Fruit fly (Drosophila melanogaster): ENCODE measurements around the gene pad.

Gene pad

DNA sequence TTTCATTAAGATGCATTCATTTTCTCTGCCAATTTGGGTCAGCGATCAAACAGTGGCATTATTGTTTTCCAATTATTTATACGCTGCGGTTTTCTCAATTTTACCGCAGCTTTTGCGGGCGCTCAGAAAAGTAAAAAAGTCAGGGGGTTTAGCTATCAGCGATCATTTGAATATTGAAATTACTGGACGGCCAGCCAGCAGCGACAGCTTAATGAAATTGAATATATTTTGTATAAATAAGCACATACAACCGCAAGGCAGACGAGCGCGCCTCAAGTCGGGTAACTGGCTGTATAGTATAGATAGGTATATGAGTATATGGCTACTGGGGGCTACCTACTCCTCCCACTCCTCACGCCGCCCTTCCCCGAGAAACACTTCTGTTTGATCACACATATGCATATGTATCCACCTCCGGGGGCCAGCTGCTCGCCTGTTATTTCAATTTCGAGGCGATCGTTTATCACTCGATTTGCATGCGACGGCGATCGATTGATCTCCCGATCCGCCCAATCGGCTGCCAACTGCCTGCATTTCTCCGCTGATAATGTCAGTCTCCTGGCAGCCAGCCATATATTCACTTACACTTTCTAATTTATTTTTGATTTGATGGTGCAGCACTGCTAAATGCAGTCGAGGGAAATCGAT lies 14.2 kb downstream of the pad start:
- TF ChIP-seq noc (tag; optimal IDR thresholded peaks at IDR 0.05): no peak

DNA sequence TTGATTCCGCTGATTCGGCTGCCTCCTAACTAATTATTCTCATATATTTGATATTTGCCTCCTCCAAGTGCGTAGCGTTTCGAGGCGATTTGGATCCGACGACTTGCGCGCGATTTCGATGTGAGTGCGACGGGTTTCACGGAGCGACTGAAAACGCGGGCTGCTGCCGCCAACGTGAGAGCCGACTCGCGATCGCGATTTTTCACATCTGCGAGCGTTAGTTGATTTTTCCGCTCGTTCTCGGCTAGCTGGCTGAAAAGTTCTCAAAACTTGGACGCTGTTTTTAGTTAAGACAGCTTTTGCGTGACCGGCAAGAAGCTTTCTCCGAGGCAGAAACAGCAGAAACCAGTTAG lies 14.7 kb downstream of the pad start, which contains the start of gene CG10311:
CG10311 (minus strand) TSS at position 153 of the 353 bp plus-strand sequence.
- TF ChIP-seq noc (tag; optimal IDR thresholded peaks at IDR 0.05): no peak

DNA sequence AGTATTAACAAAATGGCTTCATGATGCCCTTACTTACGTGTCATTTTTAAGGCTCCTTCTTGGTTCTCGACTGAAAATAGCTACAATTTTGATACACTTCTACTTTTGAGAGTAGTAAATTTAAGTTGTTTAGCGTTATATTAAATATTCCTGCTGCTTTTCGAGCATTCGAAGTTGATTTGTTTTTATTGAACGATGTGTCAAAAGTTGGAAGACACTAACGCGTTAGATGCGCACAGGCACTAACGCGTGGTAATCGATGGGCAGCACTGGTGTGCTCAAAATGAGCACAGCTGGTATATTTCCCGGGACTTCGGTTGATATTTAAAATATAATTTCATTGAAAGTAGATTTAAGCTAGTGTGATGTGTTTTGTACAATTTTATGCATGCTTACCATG lies 17.0 kb downstream of the pad start, which contains the start of gene CG17931:
CG17931 (minus strand) TSS at position 369 of the 400 bp plus-strand sequence.
- no peak for TF ChIP-seq noc (tag; optimal IDR thresholded peaks at IDR 0.05)

DNA sequence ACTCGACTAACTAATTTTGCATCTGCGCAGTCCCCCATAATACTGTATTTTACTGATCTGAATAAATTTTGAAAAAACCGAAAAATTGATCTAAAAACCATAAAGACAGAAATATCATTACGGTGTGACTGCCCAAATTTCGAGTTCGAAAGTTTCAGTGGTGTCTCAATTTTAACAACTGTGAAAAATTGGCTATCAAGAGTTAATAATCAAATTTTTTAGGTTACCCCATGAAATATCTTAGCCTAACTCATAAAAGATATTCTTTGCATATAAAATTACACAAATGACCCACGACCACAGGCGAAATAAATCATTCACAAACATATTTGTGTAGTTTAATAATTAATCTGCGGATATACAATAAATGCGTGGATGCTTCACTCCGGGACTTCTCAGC lies 17.9 kb downstream of the pad start, which contains the start of gene CG42446:
CG42446 (minus strand) TSS at position 101 of the 400 bp plus-strand sequence.
- no peak for TF ChIP-seq noc (tag; optimal IDR thresholded peaks at IDR 0.05)

DNA sequence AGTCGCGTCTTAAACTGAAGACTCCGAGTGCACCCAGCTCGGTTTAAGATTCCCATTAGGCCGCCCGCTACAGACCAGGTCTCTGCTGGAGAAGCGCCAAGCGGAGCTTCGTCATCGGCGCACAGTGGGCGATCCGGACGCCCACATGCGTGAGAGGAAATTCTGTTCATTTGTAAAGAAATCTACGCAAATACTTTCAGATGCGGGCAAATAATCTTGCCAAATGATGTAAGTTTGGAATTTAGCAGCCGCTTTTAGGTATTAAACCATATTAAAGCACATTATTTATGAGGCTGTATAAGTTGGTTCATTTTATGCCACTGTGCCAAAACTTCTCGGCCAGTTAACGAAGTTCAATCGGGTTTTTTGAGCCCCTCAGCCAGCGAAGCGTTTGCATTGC lies 26.2 kb downstream of the pad start, which contains the start of gene js:
js (minus strand) TSS at position 19 of the 400 bp plus-strand sequence.
- TF ChIP-seq noc (tag; optimal IDR thresholded peaks at IDR 0.05): no peak

DNA sequence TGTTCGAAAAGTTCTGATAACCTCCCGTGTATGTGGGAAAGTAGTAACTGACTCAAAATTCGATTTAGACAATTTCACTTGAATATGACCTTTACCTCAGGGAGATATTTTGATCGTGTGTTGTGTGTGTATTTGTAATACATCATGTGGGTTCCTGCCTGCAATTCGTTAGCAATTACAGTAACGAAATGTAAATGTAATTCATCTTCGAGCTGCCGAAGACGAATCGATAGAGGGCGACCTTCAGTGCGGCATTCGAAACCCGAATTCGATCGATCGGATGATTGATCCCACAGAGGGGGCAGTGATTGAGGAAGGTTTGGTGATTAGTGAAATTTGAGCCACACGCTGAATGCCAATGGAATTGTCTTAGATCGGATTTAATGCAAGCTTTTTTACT lies 28.3 kb downstream of the pad start, which contains the start of gene CG10317:
CG10317 (minus strand) TSS at position 101 of the 400 bp plus-strand sequence.
- TF ChIP-seq noc (tag; optimal IDR thresholded peaks at IDR 0.05): no peak

DNA sequence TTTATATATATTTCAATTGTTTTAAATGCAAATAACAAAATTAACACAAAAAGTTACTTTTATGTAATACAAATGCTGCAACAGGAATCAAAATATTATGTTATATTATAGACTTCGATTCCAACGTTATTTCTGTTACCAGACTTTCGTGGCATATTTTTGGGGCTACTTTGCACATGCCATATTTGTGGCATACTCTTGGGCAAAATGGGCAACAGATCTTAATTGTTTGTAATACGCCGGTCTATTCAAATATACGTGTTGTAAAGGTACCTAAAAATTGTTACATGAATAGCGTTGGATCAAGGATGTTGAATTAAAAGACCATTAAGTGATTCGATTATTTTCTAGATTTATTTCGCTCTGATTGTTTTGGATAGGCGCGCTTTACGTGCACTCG lies 32.0 kb downstream of the pad start:
- no peak for TF ChIP-seq noc (tag; optimal IDR thresholded peaks at IDR 0.05)

DNA sequence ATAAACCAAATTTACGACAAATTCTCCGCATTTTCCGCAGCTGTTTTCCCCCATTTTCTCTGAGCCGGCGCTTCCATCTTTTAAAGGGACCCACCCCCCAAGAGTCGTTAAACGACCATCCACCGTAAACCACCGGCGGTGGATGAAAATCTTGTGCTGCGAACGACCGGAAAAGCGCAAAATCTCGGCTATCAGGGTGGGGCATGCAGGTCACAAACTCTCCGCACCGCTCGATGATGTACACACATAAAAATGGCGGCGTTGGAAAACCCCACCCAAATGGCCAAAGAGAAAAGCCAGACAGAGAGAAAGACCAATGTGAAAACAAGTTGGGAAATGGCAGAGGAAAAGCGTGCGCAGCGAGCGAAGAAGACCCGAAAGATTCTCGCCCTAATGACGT lies 43.5 kb downstream of the pad start:
- no peak for TF ChIP-seq noc (tag; optimal IDR thresholded peaks at IDR 0.05)

DNA sequence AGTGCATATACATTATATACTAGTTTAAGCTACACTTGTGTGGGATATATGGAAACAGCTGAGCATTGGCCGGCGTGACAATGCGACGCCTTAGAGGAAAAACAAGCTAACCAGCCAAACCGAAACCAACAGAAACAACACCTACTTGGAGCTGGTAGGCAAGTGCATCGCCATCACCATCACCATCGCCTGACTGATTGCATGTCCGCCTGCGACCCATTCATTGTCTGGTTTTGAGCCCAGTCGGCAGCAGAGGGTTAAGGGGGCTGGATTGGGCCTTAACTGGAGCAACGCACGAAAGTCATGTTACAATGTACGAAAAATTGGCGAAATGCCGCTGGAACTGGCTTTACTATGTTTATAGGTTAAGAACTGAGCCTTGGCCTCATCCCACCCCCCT lies 44.9 kb downstream of the pad start:
- no peak for TF ChIP-seq noc (tag; optimal IDR thresholded peaks at IDR 0.05)

DNA sequence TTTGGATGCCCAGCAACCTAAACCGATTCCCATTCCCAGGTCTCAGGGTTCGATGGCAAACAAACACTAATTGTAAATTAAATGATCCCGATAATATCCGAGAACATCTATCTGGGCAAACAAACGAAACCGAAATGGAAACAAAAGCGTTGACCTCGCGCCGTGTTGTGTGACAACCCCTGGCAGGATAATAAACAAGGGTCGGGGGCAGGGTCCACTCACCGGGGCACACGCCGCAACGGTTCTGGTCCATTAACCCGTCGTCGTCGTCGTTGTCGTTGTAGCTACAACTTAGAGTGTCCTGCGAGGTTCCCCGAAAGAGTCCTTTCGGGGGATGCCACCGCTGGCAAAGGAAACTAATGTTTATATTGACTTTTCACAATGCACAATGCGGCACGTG lies 47.0 kb downstream of the pad start:
- no peak for TF ChIP-seq noc (tag; optimal IDR thresholded peaks at IDR 0.05)

DNA sequence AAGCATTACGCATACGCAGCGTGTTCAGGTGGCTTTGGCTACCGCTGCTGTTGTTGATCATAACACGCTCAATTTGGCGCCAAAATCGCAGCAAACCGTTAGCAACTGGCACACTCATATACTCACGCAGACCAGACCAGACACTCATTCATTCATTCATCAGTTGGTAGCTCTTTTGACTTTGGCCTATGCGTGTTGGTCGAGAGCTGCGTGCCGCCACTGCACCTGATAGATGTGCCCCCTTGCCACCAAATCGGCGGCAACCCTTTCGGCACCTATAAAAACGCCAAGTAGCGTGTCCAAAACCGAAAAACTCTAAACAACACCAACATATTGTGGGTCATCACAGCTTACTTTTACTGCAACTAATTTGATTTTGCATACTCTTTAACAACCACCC lies 52.4 kb downstream of the pad start:
- no peak for TF ChIP-seq noc (tag; optimal IDR thresholded peaks at IDR 0.05)
